Worm (Caenorhabditis elegans): Measurements from ENCODE around the gene T07H3.8.

T07H3.8 gene

ce11 chrII:1605010-1605409, 18.6 kb downstream of the T07H3.8 start:
- TF ChIP-seq lsy-2 (tag; optimal IDR thresholded peaks at IDR 0.05) = no peak
- peak; percentile 73 for TF ChIP-seq elt-1 (tag; optimal IDR thresholded peaks at IDR 0.05; ENCODE audit: borderline replicate concordance, insufficient read depth)

- TF ChIP-seq snpc-4 (tag; optimal IDR thresholded peaks at IDR 0.05) (no peak), tbx-8 (GFP tag; optimal IDR thresholded peaks at IDR 0.05) (no peak), unc-62 (GFP tag; optimal IDR thresholded peaks at IDR 0.05) (no peak), elt-3 (tag; optimal IDR thresholded peaks at IDR 0.05) (no peak), sem-2 (GFP tag; optimal IDR thresholded peaks at IDR 0.05) (no peak), lin-32 (GFP tag; optimal IDR thresholded peaks at IDR 0.05) (no peak), lsy-2 (tag; optimal IDR thresholded peaks at IDR 0.05) (no peak), pha-4 (tag; optimal IDR thresholded peaks at IDR 0.05) (no peak), M03D4.4 (tag; optimal IDR thresholded peaks at IDR 0.05) (no peak), ceh-43 (GFP tag; optimal IDR thresholded peaks at IDR 0.05) (no peak), ham-2 (GFP tag; optimal IDR thresholded peaks at IDR 0.05) (no peak), unc-39 (tag; optimal IDR thresholded peaks at IDR 0.05) (no peak), bed-3 (GFP tag; optimal IDR thresholded peaks at IDR 0.05) (no peak), nhr-237 (tag; optimal IDR thresholded peaks at IDR 0.05) (no peak), nhr-76 (tag; optimal IDR thresholded peaks at IDR 0.05) (no peak), nhr-2 (tag; optimal IDR thresholded peaks at IDR 0.05) (no peak), lin-13 (tag; optimal IDR thresholded peaks at IDR 0.05) (no peak), flh-1 (GFP tag; optimal IDR thresholded peaks at IDR 0.05) (no peak), nhr-28 (tag; optimal IDR thresholded peaks at IDR 0.05) (no peak)
Observed at ce11 chrII:1606079-1606478, 19.7 kb downstream of the T07H3.8 start, which contains the start of gene bath-33. Gene bath-33 (minus strand): TSS chrII:1606179.

- TF ChIP-seq sptf-1 (tag; optimal IDR thresholded peaks at IDR 0.05) = no peak
- TF ChIP-seq pha-4 (tag; optimal IDR thresholded peaks at IDR 0.05) = no peak
Observed at ce11 chrII:1607575-1607974, 21.2 kb downstream of the T07H3.8 start.

- TF ChIP-seq nhr-12 (tag; optimal IDR thresholded peaks at IDR 0.05) (no peak), flh-1 (GFP tag; optimal IDR thresholded peaks at IDR 0.05) (no peak), tbx-8 (GFP tag; optimal IDR thresholded peaks at IDR 0.05) (no peak), nhr-237 (tag; optimal IDR thresholded peaks at IDR 0.05) (no peak), pha-4 (tag; optimal IDR thresholded peaks at IDR 0.05) (no peak), ceh-39 (tag; optimal IDR thresholded peaks at IDR 0.05) (no peak), ces-1 (GFP tag; optimal IDR thresholded peaks at IDR 0.05) (no peak), ham-2 (GFP tag; optimal IDR thresholded peaks at IDR 0.05) (no peak), ceh-43 (GFP tag; optimal IDR thresholded peaks at IDR 0.05) (no peak), ztf-11 (tag; optimal IDR thresholded peaks at IDR 0.05) (no peak), hlh-1 (tag; optimal IDR thresholded peaks at IDR 0.05) (no peak), nhr-28 (tag; optimal IDR thresholded peaks at IDR 0.05) (no peak), ceh-83 (GFP tag; optimal IDR thresholded peaks at IDR 0.05) (no peak), nhr-2 (tag; optimal IDR thresholded peaks at IDR 0.05) (no peak), nhr-76 (tag; optimal IDR thresholded peaks at IDR 0.05) (no peak)
Observed at ce11 chrII:1608915-1609314, 22.5 kb downstream of the T07H3.8 start.

- TF ChIP-seq ztf-11 (tag; optimal IDR thresholded peaks at IDR 0.05) (no peak), tbx-8 (GFP tag; optimal IDR thresholded peaks at IDR 0.05) (no peak), flh-1 (GFP tag; optimal IDR thresholded peaks at IDR 0.05) (no peak), blmp-1 (tag; optimal IDR thresholded peaks at IDR 0.05) (no peak), ces-1 (GFP tag; optimal IDR thresholded peaks at IDR 0.05) (no peak), ham-2 (GFP tag; optimal IDR thresholded peaks at IDR 0.05) (no peak), unc-120 (tag; optimal IDR thresholded peaks at IDR 0.05; ENCODE audit: poor library complexity, severe bottlenecking) (no peak), pha-4 (tag; optimal IDR thresholded peaks at IDR 0.05) (no peak), drap-1 (GFP tag; optimal IDR thresholded peaks at IDR 0.05) (no peak), nhr-237 (tag; optimal IDR thresholded peaks at IDR 0.05) (no peak), lin-32 (GFP tag; optimal IDR thresholded peaks at IDR 0.05) (no peak), mab-5 (tag; optimal IDR thresholded peaks at IDR 0.05) (no peak), bed-3 (GFP tag; optimal IDR thresholded peaks at IDR 0.05) (no peak)
Observed at ce11 chrII:1610630-1611029, 24.2 kb downstream of the T07H3.8 start, which contains the start of gene fbxa-163. Gene fbxa-163 (minus strand): TSS chrII:1610730.

- no peak for TF ChIP-seq pha-4 (tag; optimal IDR thresholded peaks at IDR 0.05)
- TF ChIP-seq blmp-1 (tag; optimal IDR thresholded peaks at IDR 0.05) = no peak
- no peak for TF ChIP-seq sem-2 (GFP tag; optimal IDR thresholded peaks at IDR 0.05)
- no peak for TF ChIP-seq nhr-237 (tag; optimal IDR thresholded peaks at IDR 0.05)
- no peak for TF ChIP-seq nhr-12 (tag; optimal IDR thresholded peaks at IDR 0.05)
- no peak for TF ChIP-seq bed-3 (GFP tag; optimal IDR thresholded peaks at IDR 0.05)
- no peak for TF ChIP-seq cnd-1 (tag; optimal IDR thresholded peaks at IDR 0.05)
- TF ChIP-seq flh-1 (GFP tag; optimal IDR thresholded peaks at IDR 0.05) = no peak
- TF ChIP-seq mep-1 (tag; optimal IDR thresholded peaks at IDR 0.05) = no peak
- TF ChIP-seq lsy-2 (tag; optimal IDR thresholded peaks at IDR 0.05) = no peak
- TF ChIP-seq lin-32 (GFP tag; optimal IDR thresholded peaks at IDR 0.05) = no peak
- no peak for TF ChIP-seq mls-2 (tag; optimal IDR thresholded peaks at IDR 0.05)
- no peak for TF ChIP-seq unc-62 (GFP tag; optimal IDR thresholded peaks at IDR 0.05)
Observed at ce11 chrII:1613972-1614371, 27.6 kb downstream of the T07H3.8 start, which contains the start of gene fbxa-164. Gene fbxa-164 (minus strand): TSS chrII:1614072.
